Fruit fly (Drosophila melanogaster): ENCODE data around the gene Arl2.

Gene Arl2

dm6 chr3R:8354969-8355368, 14.1 kb downstream of the Arl2 start (continued):
- TF ChIP-seq CG12659 (GFP tag; optimal IDR thresholded peaks at IDR 0.05) (no peak), ken (GFP tag; IDR thresholded peaks at IDR 0.05) (0 out of 3 replicates have a peak, but pooled peaks have one; percentile 20), psq (GFP tag; optimal IDR thresholded peaks at IDR 0.05) (no peak), MTF-1 (GFP tag; optimal IDR thresholded peaks at IDR 0.05; ENCODE audit: borderline replicate concordance) (no peak), CG17359 (tag; optimal IDR thresholded peaks at IDR 0.05) (peak; percentile 43), gcm (GFP tag; optimal IDR thresholded peaks at IDR 0.05) (no peak), sens (GFP tag) (peak; percentile 79), CG10274 (GFP tag; optimal IDR thresholded peaks at IDR 0.05) (no peak), CG14965 (GFP tag; optimal IDR thresholded peaks at IDR 0.05; ENCODE audit: borderline replicate concordance) (no peak), CG9876 (GFP tag; optimal IDR thresholded peaks at IDR 0.05) (no peak), CG31388 (GFP tag; optimal IDR thresholded peaks at IDR 0.05) (no peak), CrebB (tag; optimal IDR thresholded peaks at IDR 0.05) (no peak), Side (GFP tag; optimal IDR thresholded peaks at IDR 0.05) (no peak), CG16815 (GFP tag; optimal IDR thresholded peaks at IDR 0.05) (no peak), salm (tag; optimal IDR thresholded peaks at IDR 0.05) (no peak), CG15514 (GFP tag; optimal IDR thresholded peaks at IDR 0.05) (no peak), seq (GFP tag; IDR thresholded peaks at IDR 0.05) (peak; percentile 34; the same call in 1 of the 2 replicates), HLH3B (GFP tag; IDR thresholded peaks at IDR 0.05) (peak; percentile 52; the same call in 1 of the 2 replicates), gro (GFP tag; optimal IDR thresholded peaks at IDR 0.05) (no peak), CG11093 (GFP tag; IDR thresholded peaks at IDR 0.05) (no peak), jing (GFP tag; optimal IDR thresholded peaks at IDR 0.05) (peak; percentile 36), aop (GFP tag; IDR thresholded peaks at IDR 0.05) (no peak), pzg (GFP tag; optimal IDR thresholded peaks at IDR 0.05) (no peak), tin (GFP tag; optimal IDR thresholded peaks at IDR 0.05) (no peak), sisA (GFP tag; IDR thresholded peaks at IDR 0.05) (peak; percentile 41; the same call in 1 of the 2 replicates), Dll (GFP tag; IDR thresholded peaks at IDR 0.05; ENCODE audit: partially characterized antibody) (no peak), crol (GFP tag; IDR thresholded peaks at IDR 0.05) (no peak), CG15269 (tag; optimal IDR thresholded peaks at IDR 0.05) (peak; percentile 20), CG12769 (tag; optimal IDR thresholded peaks at IDR 0.05) (no peak), Atf6 (GFP tag; IDR thresholded peaks at IDR 0.05) (no peak), pho (GFP tag; optimal IDR thresholded peaks at IDR 0.05) (no peak), h (optimal IDR thresholded peaks at IDR 0.05) (no peak), CG9437 (GFP tag; optimal IDR thresholded peaks at IDR 0.05) (no peak), Hr78 (GFP tag; optimal IDR thresholded peaks at IDR 0.05) (no peak), lola (GFP tag; optimal IDR thresholded peaks at IDR 0.05) (no peak), CG8765 (GFP tag; IDR thresholded peaks at IDR 0.05) (no peak), Gug (GFP tag; IDR thresholded peaks at IDR 0.05) (no peak), CG10565 (GFP tag; optimal IDR thresholded peaks at IDR 0.05) (no peak), pita (GFP tag; optimal IDR thresholded peaks at IDR 0.05) (no peak), nom (GFP tag; optimal IDR thresholded peaks at IDR 0.05) (peak; percentile 51), CG5180 (GFP tag; optimal IDR thresholded peaks at IDR 0.05) (no peak), kah (GFP tag; optimal IDR thresholded peaks at IDR 0.05) (no peak), Fer3 (tag; optimal IDR thresholded peaks at IDR 0.05) (no peak), da (GFP tag; optimal IDR thresholded peaks at IDR 0.05) (peak; percentile 9), CG11695 (GFP tag; IDR thresholded peaks at IDR 0.05) (no peak), eve (GFP tag; optimal IDR thresholded peaks at IDR 0.05) (no peak), CG11456 (GFP tag; IDR thresholded peaks at IDR 0.05) (no peak), CG6654 (GFP tag; optimal IDR thresholded peaks at IDR 0.05) (no peak), ap (GFP tag; IDR thresholded peaks at IDR 0.05) (0 out of 2 replicates have a peak, but pooled peaks have one; percentile 5), Myb (GFP tag; optimal IDR thresholded peaks at IDR 0.05) (no peak), CG17802 (tag; optimal IDR thresholded peaks at IDR 0.05) (no peak)

All from whole organism, embryonic.